Fruit fly (Drosophila melanogaster) whole organism, embryonic: ENCODE measurements around the gene Snx21.
A peak's percentile ranks its signal among the peaks of the same experiment; 100 is the strongest.

Source experiments
- Atf3 ChIP-seq: fragments of 200-800 bp; sonication (Bioruptor generic); optimal IDR thresholded peaks from 3 replicates; lab custom pipeline; 2016; ENCODE audit warnings: missing biosample characterization, missing genetic modification characterization
- BEAF-32 ChIP-seq: fragments of 200-800 bp; sonication (Bioruptor generic); optimal IDR thresholded peaks from 3 replicates; lab custom pipeline; 2017; ENCODE audit warnings: missing biosample characterization, missing genetic modification characterization, mild to moderate bottlenecking, moderate library complexity, missing genetic modification reagents
- Bgb ChIP-seq: fragments of 200-800 bp; sonication (Bioruptor generic); IDR thresholded peaks from 2 replicates; pipeline ENCODE4 v1.3.6; 2022; ENCODE audit warnings: missing biosample characterization, missing genetic modification characterization; ENCODE audit not compliant: partially characterized antibody
- CG10654 ChIP-seq: fragments of 200-800 bp; sonication (Bioruptor generic); optimal IDR thresholded peaks from 2 replicates; lab custom pipeline; 2016; ENCODE audit warnings: missing biosample characterization, missing genetic modification characterization
- CG11085 ChIP-seq: fragments of 200-800 bp; sonication (Bioruptor generic); IDR thresholded peaks from 2 replicates; pipeline ENCODE4 v1.3.6; 2022; ENCODE audit warnings: missing biosample characterization, missing genetic modification characterization
- CG12104 ChIP-seq: fragments of 200-800 bp; sonication (Bioruptor generic); optimal IDR thresholded peaks from 3 replicates; lab custom pipeline; 2016; ENCODE audit warnings: missing biosample characterization, missing genetic modification characterization
- CG12659 ChIP-seq: fragments of 200-800 bp; sonication (Bioruptor generic); optimal IDR thresholded peaks from 3 replicates; lab custom pipeline; 2017; ENCODE audit warnings: mild to moderate bottlenecking, missing biosample characterization, missing genetic modification reagents, missing genetic modification characterization
- CG15479 ChIP-seq: fragments of 200-800 bp; sonication (Bioruptor generic); optimal IDR thresholded peaks from 3 replicates; lab custom pipeline; 2019; ENCODE audit warnings: missing biosample characterization, mild to moderate bottlenecking, missing genetic modification characterization, moderate library complexity
- CG16813 ChIP-seq: fragments of 200-800 bp; sonication (Bioruptor generic); IDR thresholded peaks from 3 replicates; pipeline ENCODE4 v1.3.6; 2022; ENCODE audit warnings: missing biosample characterization, missing genetic modification characterization; ENCODE audit not compliant: partially characterized antibody
- CG17328 ChIP-seq: fragments of 200-800 bp; sonication (Bioruptor generic); IDR thresholded peaks from 2 replicates; pipeline ENCODE4 v1.3.6; 2022; ENCODE audit warnings: missing biosample characterization, missing genetic modification characterization
- CG17385 ChIP-seq: fragments of 200-800 bp; sonication (Bioruptor generic); optimal IDR thresholded peaks from 3 replicates; lab custom pipeline; 2018; ENCODE audit warnings: missing biosample characterization, mild to moderate bottlenecking, missing genetic modification characterization
- CG2199 ChIP-seq: fragments of 200-800 bp; sonication (Bioruptor generic); IDR thresholded peaks from 3 replicates; pipeline ENCODE4 v1.3.6; 2022; ENCODE audit warnings: missing biosample characterization, missing genetic modification characterization
- CG31365 ChIP-seq: fragments of 200-800 bp; sonication (Bioruptor generic); optimal IDR thresholded peaks from 2 replicates; lab custom pipeline; 2018; ENCODE audit warnings: missing biosample characterization, mild to moderate bottlenecking, missing genetic modification characterization
- CG32532 ChIP-seq: fragments of 200-800 bp; sonication (Bioruptor generic); IDR thresholded peaks from 2 replicates; pipeline ENCODE4 v1.3.6; 2022; ENCODE audit warnings: missing biosample characterization, missing genetic modification characterization
- CG3281 ChIP-seq: fragments of 200-800 bp; sonication (Bioruptor generic); optimal IDR thresholded peaks from 3 replicates; lab custom pipeline; 2017; ENCODE audit warnings: missing biosample characterization, mild to moderate bottlenecking, missing genetic modification characterization
- CG4282 ChIP-seq: fragments of 200-800 bp; sonication (Bioruptor generic); optimal IDR thresholded peaks from 2 replicates; lab custom pipeline; 2016; ENCODE audit warnings: missing biosample characterization, missing genetic modification characterization
- CG43689 ChIP-seq: fragments of 200-800 bp; sonication (Bioruptor generic); IDR thresholded peaks from 2 replicates; pipeline ENCODE4 v1.3.6; 2022; ENCODE audit warnings: missing biosample characterization, missing genetic modification characterization
- CG4707 ChIP-seq: fragments of 200-800 bp; sonication (Bioruptor generic); optimal IDR thresholded peaks from 2 replicates; lab custom pipeline; 2018; ENCODE audit warnings: missing biosample characterization, mild to moderate bottlenecking, missing genetic modification characterization, moderate library complexity
- CG6765 ChIP-seq: fragments of 200-800 bp; sonication (Bioruptor generic); optimal IDR thresholded peaks from 3 replicates; lab custom pipeline; 2017; ENCODE audit warnings: missing biosample characterization, mild to moderate bottlenecking, missing genetic modification characterization
- CTCF ChIP-seq: fragments of 200-800 bp; sonication (Bioruptor generic); optimal IDR thresholded peaks from 2 replicates; lab custom pipeline; 2017; ENCODE audit warnings: missing biosample characterization, mild to moderate bottlenecking, missing genetic modification characterization, moderate library complexity
- Hr39 ChIP-seq: fragments of >200 bp; optimal IDR thresholded peaks from 2 replicates; lab custom pipeline; 2017
- Hr51 ChIP-seq, 2 experiments: fragments of 200-800 bp; sonication (Bioruptor generic); optimal IDR thresholded peaks; 2 replicates in 1 of 2; 3 replicates in 1 of 2; lab custom pipeline; 2016 to 2018; ENCODE audit warnings: missing biosample characterization in 2 of 2, missing genetic modification characterization in 2 of 2, mild to moderate bottlenecking in 1 of 2, moderate library complexity in 1 of 2
- Nf-YA ChIP-seq: fragments of 200-800 bp; sonication (Bioruptor generic); IDR thresholded peaks from 2 replicates; pipeline ENCODE4 v1.3.6; 2022; ENCODE audit warnings: missing biosample characterization, missing genetic modification characterization
- Nf-YC ChIP-seq: fragments of 200-800 bp; optimal IDR thresholded peaks from 3 replicates; lab custom pipeline; 2019; ENCODE audit warnings: missing biosample characterization, mild to moderate bottlenecking, missing genetic modification characterization, moderate library complexity
- NfI ChIP-seq: fragments of 200-800 bp; sonication (Bioruptor generic); optimal IDR thresholded peaks from 3 replicates; lab custom pipeline; 2018; ENCODE audit warnings: missing biosample characterization, mild to moderate bottlenecking, missing genetic modification characterization, moderate library complexity
- Spps ChIP-seq: fragments of 200-800 bp; sonication (Bioruptor generic); optimal IDR thresholded peaks from 2 replicates; lab custom pipeline; 2018; ENCODE audit warnings: missing biosample characterization, mild to moderate bottlenecking, missing genetic modification characterization
- Sry-δ ChIP-seq: fragments of 200-800 bp; sonication (Bioruptor generic); optimal IDR thresholded peaks from 2 replicates; lab custom pipeline; 2016; ENCODE audit warnings: missing biosample characterization, missing genetic modification characterization
- Ssrp ChIP-seq: fragments of 200-800 bp; sonication (Bioruptor generic); optimal IDR thresholded peaks from 2 replicates; lab custom pipeline; 2018; ENCODE audit warnings: missing biosample characterization, mild to moderate bottlenecking, missing genetic modification characterization, moderate library complexity
- amos ChIP-seq: fragments of 200-800 bp; sonication (Bioruptor generic); IDR thresholded peaks from 2 replicates; pipeline ENCODE4 v1.3.6; 2022; ENCODE audit warnings: missing biosample characterization, missing genetic modification characterization; ENCODE audit not compliant: partially characterized antibody
- ato ChIP-seq: fragments of 200-800 bp; sonication (Bioruptor generic); IDR thresholded peaks from 2 replicates; pipeline ENCODE4 v1.3.6; 2022; ENCODE audit warnings: missing biosample characterization, missing genetic modification characterization; ENCODE audit not compliant: partially characterized antibody
- cg ChIP-seq: fragments of 200-800 bp; sonication (Bioruptor generic); optimal IDR thresholded peaks from 3 replicates; lab custom pipeline; 2019; ENCODE audit warnings: missing biosample characterization, mild to moderate bottlenecking, missing genetic modification characterization, moderate library complexity
- eve ChIP-seq, 2 experiments: fragments of >200 bp; optimal IDR thresholded peaks; 2 replicates each; lab custom pipeline; 2017; ENCODE audit warnings: missing biosample characterization in 2 of 2, missing genetic modification characterization in 2 of 2
- fd102C ChIP-seq: fragments of 200-800 bp; sonication (Bioruptor generic); optimal IDR thresholded peaks from 2 replicates; lab custom pipeline; 2018; ENCODE audit warnings: missing biosample characterization, mild to moderate bottlenecking, missing genetic modification characterization, moderate library complexity
- gro ChIP-seq: fragments of 200-800 bp; sonication (Bioruptor generic); optimal IDR thresholded peaks from 2 replicates; lab custom pipeline; 2016; ENCODE audit warnings: missing biosample characterization, missing genetic modification characterization
- insv ChIP-seq, 2 experiments: fragments of 200-800 bp; sonication (Bioruptor generic); optimal IDR thresholded peaks; 3 replicates each; lab custom pipeline; 2016 to 2018; ENCODE audit warnings: missing biosample characterization in 2 of 2, missing genetic modification characterization in 2 of 2
- ken ChIP-seq: fragments of 200-800 bp; sonication (Bioruptor generic); IDR thresholded peaks from 3 replicates; pipeline ENCODE4 v1.3.6; 2022; ENCODE audit warnings: missing biosample characterization, missing genetic modification characterization
- kni ChIP-seq: fragments of 200-800 bp; sonication (Bioruptor generic); optimal IDR thresholded peaks from 3 replicates; lab custom pipeline; 2017; ENCODE audit warnings: mild to moderate bottlenecking, missing biosample characterization, missing genetic modification reagents, missing genetic modification characterization
- maf-S ChIP-seq: fragments of 200-800 bp; sonication (Bioruptor generic); optimal IDR thresholded peaks from 2 replicates; lab custom pipeline; 2016; ENCODE audit warnings: missing biosample characterization, missing genetic modification characterization
- mirr ChIP-seq: fragments of 200-800 bp; sonication (Bioruptor generic); optimal IDR thresholded peaks from 3 replicates; lab custom pipeline; 2018; ENCODE audit warnings: missing biosample characterization, mild to moderate bottlenecking, missing genetic modification characterization
- nmo ChIP-seq: fragments of 200-800 bp; sonication (Bioruptor generic); optimal IDR thresholded peaks from 2 replicates; lab custom pipeline; 2018; ENCODE audit warnings: missing biosample characterization, mild to moderate bottlenecking, missing genetic modification characterization, moderate library complexity
- peb ChIP-seq: fragments of 200-800 bp; sonication (Bioruptor generic); IDR thresholded peaks from 2 replicates; pipeline ENCODE4 v1.3.6; 2022; ENCODE audit warnings: missing biosample characterization, missing genetic modification characterization
- pho ChIP-seq: fragments of 200-800 bp; sonication (Bioruptor generic); optimal IDR thresholded peaks from 2 replicates; lab custom pipeline; 2016; ENCODE audit warnings: missing biosample characterization, missing genetic modification characterization
- tin ChIP-seq: fragments of 200-800 bp; sonication (Bioruptor generic); optimal IDR thresholded peaks from 3 replicates; lab custom pipeline; 2016; ENCODE audit warnings: missing biosample characterization, missing genetic modification characterization
- tx ChIP-seq: fragments of 200-800 bp; sonication (Bioruptor generic); optimal IDR thresholded peaks from 2 replicates; lab custom pipeline; 2016; ENCODE audit warnings: missing biosample characterization, missing genetic modification characterization
- unpg ChIP-seq: fragments of 200-800 bp; sonication (Bioruptor generic); optimal IDR thresholded peaks from 3 replicates; lab custom pipeline; 2018; ENCODE audit warnings: missing biosample characterization, mild to moderate bottlenecking, missing genetic modification characterization, moderate library complexity

Gene Snx21

DNA sequence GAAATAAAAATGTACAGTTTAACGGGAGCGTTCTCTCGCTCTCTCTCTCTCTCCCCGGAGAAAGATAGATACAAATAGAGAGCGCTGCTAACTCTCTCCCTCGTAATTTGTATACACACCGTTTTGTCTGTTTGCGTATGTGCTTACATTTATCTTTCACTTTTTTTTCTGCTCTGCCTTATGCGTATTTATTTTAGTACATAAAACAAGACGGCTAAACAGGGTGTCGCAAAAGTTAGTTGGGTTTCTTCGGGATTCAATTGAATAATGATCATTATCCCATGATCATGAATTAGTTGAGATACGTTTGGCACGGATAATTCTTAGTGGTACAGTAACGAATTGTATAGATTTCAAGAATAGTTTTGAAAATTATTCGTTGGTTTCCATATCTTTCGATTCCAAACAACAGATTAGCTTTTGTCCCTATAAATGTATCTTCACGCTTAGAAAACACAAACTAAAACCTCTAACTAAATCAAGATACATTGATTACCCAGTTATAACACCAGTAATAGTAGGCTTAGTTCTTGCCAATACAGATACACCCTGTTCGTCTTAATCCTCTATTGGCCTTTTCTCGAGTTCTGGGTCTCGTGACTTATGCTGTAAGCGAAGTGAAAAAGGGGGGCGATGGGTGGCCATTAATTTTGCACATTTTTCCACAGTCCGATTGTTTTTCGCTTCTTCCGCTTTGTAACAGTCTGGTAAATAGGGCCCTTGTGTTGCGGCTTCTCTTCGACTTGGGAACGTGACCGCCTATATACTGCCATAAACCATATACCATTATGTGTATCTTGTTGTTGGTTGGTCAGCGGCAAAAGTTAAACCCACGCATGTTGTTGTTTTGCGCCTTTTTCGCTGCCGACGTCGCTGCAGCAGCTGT is 10.8 kb downstream of the Snx21 start (continued):
- TF ChIP-seq CG10654 (GFP tag; lab: Kevin White, UChicago): peak; percentile 57
- no peak for TF ChIP-seq peb (GFP tag; lab: Robert Waterston, UW)
- peak; percentile 63 for TF ChIP-seq Spps
- TF ChIP-seq CTCF (GFP tag; lab: Kevin White, UChicago): peak; percentile 41
- TF ChIP-seq nmo (GFP tag; lab: Kevin White, UChicago): peak; percentile 77
- no peak for TF ChIP-seq Atf3 (GFP tag; lab: Kevin White, UChicago)
- peak; percentile 0 for TF ChIP-seq Sry-δ
- no peak for TF ChIP-seq Bgb
- TF ChIP-seq mirr (GFP tag; lab: Kevin White, UChicago): peak; percentile 50
- no peak for TF ChIP-seq Nf-YA
- TF ChIP-seq cg: no peak
- peak; percentile 5 to 90 for TF ChIP-seq Hr51 (GFP tag; optimal IDR thresholded peaks at IDR 0.05; lab: Kevin White, UChicago)
- TF ChIP-seq ken (GFP tag; lab: Robert Waterston, UW): no peak
- peak; percentile 86 for TF ChIP-seq kni (GFP tag; lab: Kevin White, UChicago)
- TF ChIP-seq CG12659: peak; percentile 84
- TF ChIP-seq CG17385 (GFP tag; lab: Kevin White, UChicago): peak; percentile 77
- no peak for TF ChIP-seq CG43689 (GFP tag; lab: Robert Waterston, UW)
- TF ChIP-seq gro (GFP tag; lab: Kevin White, UChicago): peak; percentile 49
- peak; percentile 80 for TF ChIP-seq CG12104 (GFP tag; lab: Kevin White, UChicago)
- peak; percentile 14 for TF ChIP-seq maf-S (GFP tag; lab: Kevin White, UChicago)
- TF ChIP-seq CG4282 (GFP tag; lab: Kevin White, UChicago): no peak
- TF ChIP-seq Ssrp (tag; lab: Kevin White, UChicago): peak; percentile 76
- peak; percentile 50 for TF ChIP-seq CG15479 (GFP tag; lab: Kevin White, UChicago)
- TF ChIP-seq unpg: peak; percentile 78
- no peak for TF ChIP-seq CG2199 (GFP tag; lab: Robert Waterston, UW)
- peak; percentile 92 for TF ChIP-seq CG3281 (GFP tag; lab: Kevin White, UChicago)
- TF ChIP-seq pho (GFP tag; lab: Kevin White, UChicago): peak; percentile 79
- TF ChIP-seq CG32532: no peak
- no peak for TF ChIP-seq Hr39 (lab: Kevin White, UChicago)
- peak; percentile 73 for TF ChIP-seq CG31365 (tag; lab: Kevin White, UChicago)
- no peak for TF ChIP-seq BEAF-32
- peak; percentile 85 for TF ChIP-seq NfI (GFP tag; lab: Kevin White, UChicago)
- no peak for TF ChIP-seq CG17328 (GFP tag; lab: Robert Waterston, UW)
- no peak for TF ChIP-seq amos (GFP tag; lab: Robert Waterston, UW)
- peak in 1 of 2 experiments; percentile 18 for TF ChIP-seq insv (GFP tag; optimal IDR thresholded peaks at IDR 0.05; lab: Kevin White, UChicago)
- TF ChIP-seq tin: peak; percentile 42
- TF ChIP-seq tx: peak; percentile 74
- TF ChIP-seq CG4707: peak; percentile 88
- no peak for TF ChIP-seq eve (GFP tag; optimal IDR thresholded peaks at IDR 0.05; lab: Kevin White, UChicago)
- no peak for TF ChIP-seq CG11085 (GFP tag; lab: Robert Waterston, UW)
- no peak for TF ChIP-seq CG16813
- peak; percentile 90 for TF ChIP-seq CG6765 (GFP tag; lab: Kevin White, UChicago)
- no peak for TF ChIP-seq ato (GFP tag; lab: Robert Waterston, UW)
- TF ChIP-seq Nf-YC (tag; lab: Kevin White, UChicago): peak; percentile 58
- no peak for TF ChIP-seq fd102C (GFP tag; lab: Kevin White, UChicago)
- TF ChIP-seq, all 482 proteins: peak for 282
